Fruit fly (Drosophila melanogaster) whole organism, embryonic: ENCODE results near the gene Cp190.

Source experiments
- Awh ChIP-seq: fragments of 200-800 bp; sonication (Bioruptor generic); IDR thresholded peaks from 2 replicates; pipeline ENCODE4, ENCODE4 v1.3.6; 2022; ENCODE audit warnings: missing biosample characterization, missing genetic modification characterization
- CG10209 ChIP-seq: fragments of 200-800 bp; sonication (Bioruptor generic); optimal IDR thresholded peaks from 3 replicates; lab custom pipeline; 2017; ENCODE audit warnings: missing biosample characterization, mild to moderate bottlenecking, missing genetic modification characterization, missing genetic modification reagents
- CG10431 ChIP-seq: fragments of 200-800 bp; sonication (Bioruptor generic); optimal IDR thresholded peaks from 3 replicates; lab custom pipeline; 2018; ENCODE audit warnings: missing biosample characterization, mild to moderate bottlenecking, missing genetic modification characterization
- CG13424 ChIP-seq: fragments of 200-800 bp; sonication (Bioruptor generic); optimal IDR thresholded peaks from 2 replicates; lab custom pipeline; 2019; ENCODE audit warnings: missing biosample characterization, mild to moderate bottlenecking, missing genetic modification characterization, moderate library complexity
- CG15479 ChIP-seq: fragments of 200-800 bp; sonication (Bioruptor generic); optimal IDR thresholded peaks from 3 replicates; lab custom pipeline; 2019; ENCODE audit warnings: missing biosample characterization, mild to moderate bottlenecking, missing genetic modification characterization, moderate library complexity
- CG15514 ChIP-seq: fragments of 200-800 bp; sonication (Bioruptor generic); optimal IDR thresholded peaks from 3 replicates; lab custom pipeline; 2017; ENCODE audit warnings: missing biosample characterization, missing genetic modification characterization, mild to moderate bottlenecking, moderate library complexity, missing genetic modification reagents
- CG17568 ChIP-seq: fragments of 200-800 bp; sonication (Bioruptor generic); optimal IDR thresholded peaks from 2 replicates; lab custom pipeline; 2018; ENCODE audit warnings: missing biosample characterization, mild to moderate bottlenecking, missing genetic modification characterization, moderate library complexity
- CG17612 ChIP-seq: fragments of 200-800 bp; sonication (Bioruptor generic); IDR thresholded peaks from 2 replicates; pipeline ENCODE4 v1.3.6; 2022; ENCODE audit warnings: missing biosample characterization, missing genetic modification characterization
- CG17802 ChIP-seq: fragments of 200-800 bp; sonication (Bioruptor generic); optimal IDR thresholded peaks from 2 replicates; lab custom pipeline; 2018; ENCODE audit warnings: missing biosample characterization, mild to moderate bottlenecking, missing genetic modification characterization, moderate library complexity
- CG2120 ChIP-seq: fragments of 200-800 bp; sonication (Bioruptor generic); optimal IDR thresholded peaks from 3 replicates; lab custom pipeline; 2016; ENCODE audit warnings: missing biosample characterization, missing genetic modification characterization
- CG3065 ChIP-seq: fragments of 200-800 bp; sonication (Bioruptor generic); optimal IDR thresholded peaks from 2 replicates; lab custom pipeline; 2016; ENCODE audit warnings: missing biosample characterization, missing genetic modification characterization
- CG31224 ChIP-seq: fragments of 200-800 bp; sonication (Bioruptor generic); IDR thresholded peaks from 2 replicates; pipeline ENCODE4 v1.3.6; 2022; ENCODE audit warnings: missing biosample characterization, missing genetic modification characterization
- CG32532 ChIP-seq: fragments of 200-800 bp; sonication (Bioruptor generic); IDR thresholded peaks from 2 replicates; pipeline ENCODE4 v1.3.6; 2022; ENCODE audit warnings: missing biosample characterization, missing genetic modification characterization
- CG3281 ChIP-seq: fragments of 200-800 bp; sonication (Bioruptor generic); optimal IDR thresholded peaks from 3 replicates; lab custom pipeline; 2017; ENCODE audit warnings: missing biosample characterization, mild to moderate bottlenecking, missing genetic modification characterization
- CG34224 ChIP-seq: fragments of 200-800 bp; sonication (Bioruptor generic); IDR thresholded peaks from 3 replicates; pipeline ENCODE4 v1.3.6; 2022; ENCODE audit warnings: missing biosample characterization, missing genetic modification characterization; ENCODE audit not compliant: partially characterized antibody
- CG3995 ChIP-seq: fragments of 200-800 bp; sonication (Bioruptor generic); optimal IDR thresholded peaks from 3 replicates; lab custom pipeline; 2016; ENCODE audit warnings: missing biosample characterization, missing genetic modification characterization
- CG6813 ChIP-seq: fragments of 200-800 bp; sonication (Bioruptor generic); optimal IDR thresholded peaks from 2 replicates; lab custom pipeline; 2017; ENCODE audit warnings: missing biosample characterization, missing genetic modification characterization, mild to moderate bottlenecking, moderate library complexity, missing genetic modification reagents
- CG7928 ChIP-seq: fragments of 200-800 bp; sonication (Bioruptor generic); optimal IDR thresholded peaks from 2 replicates; lab custom pipeline; 2017; ENCODE audit warnings: missing biosample characterization, mild to moderate bottlenecking, missing genetic modification characterization
- CG8290 ChIP-seq, 3 experiments: fragments of 200-800 bp; sonication (Bioruptor generic); optimal IDR thresholded peaks; 2 replicates each; lab custom pipeline; 2016 to 2019; ENCODE audit warnings: missing biosample characterization in 3 of 3, missing genetic modification characterization in 3 of 3, mild to moderate bottlenecking in 2 of 3, moderate library complexity in 1 of 3
- CHES-1-like ChIP-seq: fragments of 200-800 bp; sonication (Bioruptor generic); optimal IDR thresholded peaks from 2 replicates; lab custom pipeline; 2016; ENCODE audit warnings: missing biosample characterization, missing genetic modification characterization
- CoRest ChIP-seq: fragments of 200-800 bp; sonication (Bioruptor generic); optimal IDR thresholded peaks from 3 replicates; lab custom pipeline; 2018; ENCODE audit warnings: missing biosample characterization, mild to moderate bottlenecking, missing genetic modification characterization, moderate library complexity
- H15 ChIP-seq: fragments of 200-800 bp; sonication (Bioruptor generic); IDR thresholded peaks from 3 replicates; pipeline ENCODE4 v1.3.6; 2022; ENCODE audit warnings: missing biosample characterization, missing genetic modification characterization
- H2.0 ChIP-seq: fragments of 200-800 bp; sonication (Bioruptor generic); IDR thresholded peaks from 2 replicates; pipeline ENCODE4 v1.3.6; 2022; ENCODE audit warnings: missing biosample characterization, missing genetic modification characterization
- HmgD ChIP-seq: fragments of 200-800 bp; sonication (Bioruptor generic); optimal IDR thresholded peaks from 3 replicates; lab custom pipeline; 2016; ENCODE audit warnings: missing biosample characterization, missing genetic modification characterization
- HmgZ ChIP-seq: fragments of 200-800 bp; sonication (Bioruptor generic); optimal IDR thresholded peaks from 2 replicates; lab custom pipeline; 2018; ENCODE audit warnings: missing biosample characterization, mild to moderate bottlenecking, missing genetic modification characterization
- Hr39 ChIP-seq: fragments of >200 bp; optimal IDR thresholded peaks from 2 replicates; lab custom pipeline; 2017
- Lim3 ChIP-seq: fragments of 200-800 bp; sonication (Bioruptor generic); IDR thresholded peaks from 2 replicates; pipeline ENCODE4 v1.3.6; 2022; ENCODE audit warnings: missing biosample characterization, missing genetic modification characterization
- Mrtf ChIP-seq: fragments of 200-800 bp; sonication (Bioruptor generic); IDR thresholded peaks from 3 replicates; pipeline ENCODE4 v1.3.6; 2022; ENCODE audit warnings: missing biosample characterization, missing genetic modification characterization
- Neu2 ChIP-seq: fragments of 200-800 bp; sonication (Bioruptor generic); optimal IDR thresholded peaks from 3 replicates; lab custom pipeline; 2016; ENCODE audit warnings: missing biosample characterization, missing genetic modification characterization, borderline replicate concordance
- Nf-YA ChIP-seq: fragments of 200-800 bp; sonication (Bioruptor generic); IDR thresholded peaks from 2 replicates; pipeline ENCODE4 v1.3.6; 2022; ENCODE audit warnings: missing biosample characterization, missing genetic modification characterization
- abd-A ChIP-seq: fragments of 200-800 bp; sonication (Bioruptor generic); optimal IDR thresholded peaks from 3 replicates; lab custom pipeline; 2019; ENCODE audit warnings: missing biosample characterization, mild to moderate bottlenecking, missing genetic modification characterization, moderate library complexity
- ase ChIP-seq: fragments of 200-800 bp; sonication (Bioruptor generic); IDR thresholded peaks from 3 replicates; pipeline ENCODE4 v1.3.6; 2022; ENCODE audit warnings: missing biosample characterization, missing genetic modification characterization
- az2 ChIP-seq: fragments of 200-800 bp; sonication (Bioruptor generic); optimal IDR thresholded peaks from 3 replicates; lab custom pipeline; 2016; ENCODE audit warnings: missing biosample characterization, missing genetic modification characterization
- cg ChIP-seq: fragments of 200-800 bp; sonication (Bioruptor generic); optimal IDR thresholded peaks from 3 replicates; lab custom pipeline; 2019; ENCODE audit warnings: missing biosample characterization, mild to moderate bottlenecking, missing genetic modification characterization, moderate library complexity
- dmrt11E ChIP-seq: fragments of 200-800 bp; sonication (Bioruptor generic); optimal IDR thresholded peaks from 3 replicates; lab custom pipeline; 2018; ENCODE audit warnings: missing biosample characterization, mild to moderate bottlenecking, missing genetic modification characterization, moderate library complexity
- esg ChIP-seq: fragments of 200-800 bp; sonication (Bioruptor generic); conservative IDR thresholded peaks from 2 replicates; pipeline ENCODE4 v1.3.6; 2022; ENCODE audit warnings: missing biosample characterization, missing genetic modification characterization
- exex ChIP-seq: fragments of 200-800 bp; sonication (Bioruptor generic); optimal IDR thresholded peaks from 4 replicates; lab custom pipeline; 2018; ENCODE audit warnings: missing biosample characterization, mild to moderate bottlenecking, missing genetic modification characterization, moderate library complexity
- gem ChIP-seq: fragments of 200-800 bp; sonication (Bioruptor generic); optimal IDR thresholded peaks from 2 replicates; lab custom pipeline; 2019; ENCODE audit warnings: missing biosample characterization, mild to moderate bottlenecking, missing genetic modification characterization, moderate library complexity
- grn ChIP-seq: fragments of 200-800 bp; sonication (Bioruptor generic); optimal IDR thresholded peaks from 3 replicates; lab custom pipeline; 2017; ENCODE audit warnings: missing biosample characterization, missing genetic modification characterization
- gro ChIP-seq: fragments of 200-800 bp; sonication (Bioruptor generic); optimal IDR thresholded peaks from 2 replicates; lab custom pipeline; 2016; ENCODE audit warnings: missing biosample characterization, missing genetic modification characterization
- h ChIP-seq: fragments of >200 bp; optimal IDR thresholded peaks from 2 replicates; lab custom pipeline; 2017
- hbn ChIP-seq: fragments of 200-800 bp; sonication (Bioruptor generic); IDR thresholded peaks from 2 replicates; pipeline ENCODE4 v1.3.6; 2022; ENCODE audit warnings: missing biosample characterization, missing genetic modification characterization; ENCODE audit not compliant: partially characterized antibody
- jumu ChIP-seq: fragments of 200-800 bp; sonication (Bioruptor generic); optimal IDR thresholded peaks from 3 replicates; lab custom pipeline; 2016; ENCODE audit warnings: missing biosample characterization, missing genetic modification characterization
- lilli ChIP-seq: fragments of 200-800 bp; sonication (Bioruptor generic); optimal IDR thresholded peaks from 3 replicates; lab custom pipeline; 2016; ENCODE audit warnings: missing biosample characterization, missing genetic modification characterization
- pfk ChIP-seq: fragments of 200-800 bp; sonication (Bioruptor generic); optimal IDR thresholded peaks from 2 replicates; lab custom pipeline; 2018; ENCODE audit warnings: missing biosample characterization, mild to moderate bottlenecking, missing genetic modification characterization, moderate library complexity
- schlank ChIP-seq: fragments of 200-800 bp; sonication (Bioruptor generic); optimal IDR thresholded peaks from 2 replicates; lab custom pipeline; 2018; ENCODE audit warnings: missing biosample characterization, mild to moderate bottlenecking, missing genetic modification characterization
- sens ChIP-seq: fragments of 200-800 bp; sonication (Bioruptor generic); peaks from one replicate; lab custom pipeline; 2016; ENCODE audit warnings: missing biosample characterization, missing genetic modification characterization
- sna ChIP-seq: fragments of 200-800 bp; sonication (Bioruptor generic); IDR thresholded peaks from 2 replicates; pipeline ENCODE4 v1.3.6; 2022; ENCODE audit warnings: missing biosample characterization, missing genetic modification characterization; ENCODE audit not compliant: partially characterized antibody
- ttk ChIP-seq: fragments of 200-800 bp; sonication (Bioruptor generic); IDR thresholded peaks from 2 replicates; pipeline ENCODE4 v2.1.2; 2022; ENCODE audit warnings: missing biosample characterization, missing genetic modification characterization

Gene Cp190

DNA sequence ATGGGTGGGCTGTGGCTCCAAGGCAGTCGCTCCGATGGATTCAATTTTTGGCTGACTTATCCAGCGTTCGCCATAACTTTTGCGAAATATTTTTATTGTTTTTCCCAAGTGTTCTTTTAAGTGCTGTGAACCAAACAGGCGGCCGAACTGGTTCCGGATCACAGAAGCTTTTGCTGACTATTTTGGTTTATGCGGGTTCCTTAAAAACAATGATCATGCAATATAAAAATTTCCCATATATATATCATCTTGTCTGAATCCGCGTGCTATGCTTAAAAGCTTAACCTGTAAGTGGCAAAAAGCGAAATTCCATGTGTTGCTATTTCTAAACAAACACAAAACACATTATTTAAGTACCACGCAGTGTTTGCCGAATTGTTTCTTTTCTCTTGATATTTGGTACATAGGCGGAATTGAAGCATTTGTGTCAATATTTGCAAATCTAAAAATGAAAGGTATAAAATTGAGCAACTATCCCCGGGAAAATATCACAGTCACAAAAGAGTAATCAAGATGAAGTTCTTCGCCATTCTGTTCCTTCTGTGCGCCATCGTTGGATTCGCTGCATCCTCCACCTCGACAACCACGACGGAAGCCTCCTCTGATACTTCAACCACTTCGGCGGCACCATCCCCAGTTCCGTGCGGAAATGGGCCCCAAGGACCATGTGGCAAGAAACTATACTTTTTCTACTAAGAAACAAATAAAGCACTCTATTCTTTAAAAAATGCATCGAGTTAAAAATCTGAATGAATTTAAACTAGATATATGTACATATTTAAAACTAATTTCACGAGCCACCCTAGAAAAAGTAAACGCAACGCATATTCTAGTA lies 45.1 kb upstream of the Cp190 start, which contains the start of the genes CG6276 and CG44040 (continued):
- no peak for TF ChIP-seq hbn
- TF ChIP-seq h (lab: Kevin White, UChicago), result no peak
- no peak for TF ChIP-seq CG17612 (GFP tag; lab: Robert Waterston, UW)
- peak; percentile 27 for TF ChIP-seq az2
- peak; percentile 55 for TF ChIP-seq CG13424 (tag; lab: Kevin White, UChicago)
- TF ChIP-seq CG32532, result peak; percentile 68
- no peak for TF ChIP-seq Neu2 (GFP tag; lab: Kevin White, UChicago)
- TF ChIP-seq CG34224 (GFP tag; lab: Robert Waterston, UW), result no peak
- TF ChIP-seq CG10431, result no peak
- no peak for TF ChIP-seq exex (tag; lab: Kevin White, UChicago)
- TF ChIP-seq CG3995 (GFP tag; lab: Kevin White, UChicago), result peak; percentile 46
- no peak for TF ChIP-seq Hr39 (lab: Kevin White, UChicago)
- peak; percentile 64 for TF ChIP-seq gem (tag; lab: Kevin White, UChicago)
- no peak for TF ChIP-seq CG3065 (GFP tag; lab: Kevin White, UChicago)
- TF ChIP-seq CHES-1-like (GFP tag; lab: Kevin White, UChicago), result peak; percentile 30
- TF ChIP-seq dmrt11E, result no peak
- peak; percentile 23 for TF ChIP-seq HmgZ (tag; lab: Kevin White, UChicago)
- TF ChIP-seq schlank (tag; lab: Kevin White, UChicago), result peak; percentile 6
- TF ChIP-seq sna, result no peak
- no peak for TF ChIP-seq abd-A (tag; lab: Kevin White, UChicago)
- TF ChIP-seq CG17802 (tag; lab: Kevin White, UChicago), result no peak
- peak; percentile 43 for TF ChIP-seq CG10209 (GFP tag; lab: Kevin White, UChicago)
- peak; percentile 36 for TF ChIP-seq CG6813 (GFP tag; lab: Kevin White, UChicago)
- TF ChIP-seq ase, result peak; percentile 10; the same call in 1 of the 3 replicates
- no peak for TF ChIP-seq CG15479 (GFP tag; lab: Kevin White, UChicago)
- peak; percentile 88 for TF ChIP-seq sens
- peak; percentile 68 for TF ChIP-seq CG2120 (GFP tag; lab: Kevin White, UChicago)
- no peak for TF ChIP-seq Lim3 (GFP tag; lab: Robert Waterston, UW)
- no peak for TF ChIP-seq cg (GFP tag; lab: Kevin White, UChicago)
- peak; percentile 70 for TF ChIP-seq CG3281 (GFP tag; lab: Kevin White, UChicago)
- peak; percentile 64 for TF ChIP-seq lilli (GFP tag; lab: Kevin White, UChicago)
- peak; percentile 39; the same call in 1 of the 2 replicates for TF ChIP-seq Awh
- no peak for TF ChIP-seq grn
- TF ChIP-seq Mrtf (GFP tag; lab: Robert Waterston, UW), result peak; percentile 39; the same call in 1 of the 3 replicates
- TF ChIP-seq esg (GFP tag; lab: Robert Waterston, UW), result peak; percentile 22; the same call in 1 of the 2 replicates
- peak; percentile 51 for TF ChIP-seq CoRest (tag; lab: Kevin White, UChicago)
- no peak for TF ChIP-seq CG31224
- TF ChIP-seq H15 (GFP tag; lab: Robert Waterston, UW), result 0 out of 3 replicates have a peak, but pooled peaks have one; percentile 41
- TF ChIP-seq HmgD (GFP tag; lab: Kevin White, UChicago), result no peak
- TF ChIP-seq CG17568 (GFP tag; lab: Kevin White, UChicago), result no peak
- no peak for TF ChIP-seq ttk (GFP tag; lab: Robert Waterston, UW)
- no peak for TF ChIP-seq pfk
- no peak for TF ChIP-seq CG7928 (GFP tag; lab: Kevin White, UChicago)
- peak; percentile 99 for TF ChIP-seq CG15514 (GFP tag; lab: Kevin White, UChicago)
- no peak for TF ChIP-seq Nf-YA
- peak; percentile 8; the same call in 1 of the 2 replicates for TF ChIP-seq H2.0 (GFP tag; lab: Robert Waterston, UW)
- no peak for TF ChIP-seq jumu (GFP tag; lab: Kevin White, UChicago)
- peak; percentile 37 for TF ChIP-seq gro
- no peak for TF ChIP-seq CG8290 (GFP tag; optimal IDR thresholded peaks at IDR 0.05; lab: Kevin White, UChicago)
- peak; percentile 24 to 69 for TF ChIP-seq CG8290 (tag; optimal IDR thresholded peaks at IDR 0.05; lab: Kevin White, UChicago)
